Fruit fly (Drosophila melanogaster) whole organism, pupa: ENCODE measurements around the gene Prosbeta4R2.

Experiments used
- CG10348 ChIP-seq: fragments of 200-800 bp; sonication (Bioruptor generic); IDR thresholded peaks from 2 replicates; pipeline ENCODE4 v1.3.6; 2022; ENCODE audit warnings: missing biosample characterization, missing genetic modification characterization
- CG12605 ChIP-seq: fragments of 200-800 bp; sonication (Bioruptor generic); IDR thresholded peaks from 2 replicates; pipeline ENCODE4 v1.3.6; 2022; ENCODE audit warnings: missing biosample characterization, missing genetic modification characterization
- CG13204 ChIP-seq: fragments of 200-800 bp; sonication (Bioruptor generic); optimal IDR thresholded peaks from 2 replicates; lab custom pipeline; 2018; ENCODE audit warnings: missing biosample characterization, mild to moderate bottlenecking, missing genetic modification characterization, moderate library complexity
- CG14655 ChIP-seq: fragments of 200-800 bp; sonication (Bioruptor generic); optimal IDR thresholded peaks from 3 replicates; lab custom pipeline; 2017; ENCODE audit warnings: mild to moderate bottlenecking, missing biosample characterization, missing genetic modification reagents, missing genetic modification characterization
- CG15710 ChIP-seq: fragments of 200-800 bp; sonication (Bioruptor generic); optimal IDR thresholded peaks from 2 replicates; lab custom pipeline; 2018; ENCODE audit warnings: missing biosample characterization, mild to moderate bottlenecking, missing genetic modification characterization, moderate library complexity
- CG17806 ChIP-seq: fragments of 200-800 bp; sonication (Bioruptor generic); optimal IDR thresholded peaks from 2 replicates; lab custom pipeline; 2018; ENCODE audit warnings: missing biosample characterization, mild to moderate bottlenecking, missing genetic modification characterization, moderate library complexity
- CG32121 ChIP-seq: fragments of 200-800 bp; sonication (Bioruptor generic); IDR thresholded peaks from 2 replicates; pipeline ENCODE4 v1.3.6; 2022; ENCODE audit warnings: missing biosample characterization, missing genetic modification characterization
- CG34367 ChIP-seq: fragments of 200-800 bp; sonication (Bioruptor generic); optimal IDR thresholded peaks from 2 replicates; lab custom pipeline; 2018; ENCODE audit warnings: missing biosample characterization, mild to moderate bottlenecking, missing genetic modification characterization
- CG4496 ChIP-seq: fragments of 200-800 bp; sonication (Bioruptor generic); IDR thresholded peaks from 3 replicates; pipeline ENCODE4 v1.3.6; 2022; ENCODE audit warnings: missing biosample characterization, missing genetic modification characterization
- CG8159 ChIP-seq: fragments of 200-800 bp; sonication (Bioruptor generic); optimal IDR thresholded peaks from 3 replicates; lab custom pipeline; 2018; ENCODE audit warnings: missing biosample characterization, mild to moderate bottlenecking, missing genetic modification characterization, moderate library complexity
- CG8301 ChIP-seq: fragments of 200-800 bp; sonication (Bioruptor generic); optimal IDR thresholded peaks from 2 replicates; lab custom pipeline; 2018; ENCODE audit warnings: missing biosample characterization, mild to moderate bottlenecking, missing genetic modification characterization
- CG9948 ChIP-seq: fragments of 200-800 bp; sonication (Bioruptor generic); optimal IDR thresholded peaks from 2 replicates; lab custom pipeline; 2018; ENCODE audit warnings: missing biosample characterization, mild to moderate bottlenecking, missing genetic modification characterization, moderate library complexity
- D1 ChIP-seq: fragments of 200-800 bp; sonication (Bioruptor generic); optimal IDR thresholded peaks from 2 replicates; lab custom pipeline; 2018; ENCODE audit warnings: missing biosample characterization, mild to moderate bottlenecking, missing genetic modification characterization, moderate library complexity
- EcR ChIP-seq: fragments of 200-800 bp; sonication (Bioruptor generic); optimal IDR thresholded peaks from 3 replicates; lab custom pipeline; 2019; ENCODE audit warnings: missing biosample characterization, missing genetic modification characterization, mild to moderate bottlenecking, moderate library complexity, missing genetic modification reagents
- Ets98B ChIP-seq: fragments of 200-800 bp; sonication (Bioruptor generic); IDR thresholded peaks from 2 replicates; pipeline ENCODE4 v1.3.6; 2022; ENCODE audit warnings: missing biosample characterization, missing genetic modification characterization
- Pif1A ChIP-seq: fragments of 200-800 bp; sonication (Bioruptor generic); optimal IDR thresholded peaks from 3 replicates; lab custom pipeline; 2016; ENCODE audit warnings: missing biosample characterization, missing genetic modification characterization
- Pif1B ChIP-seq: fragments of 200-800 bp; sonication (Bioruptor generic); optimal IDR thresholded peaks from 3 replicates; lab custom pipeline; 2016; ENCODE audit warnings: missing biosample characterization, missing genetic modification characterization
- Snoo ChIP-seq: fragments of 200-800 bp; sonication (Bioruptor generic); optimal IDR thresholded peaks from 3 replicates; lab custom pipeline; 2017; ENCODE audit warnings: missing biosample characterization, mild to moderate bottlenecking, missing genetic modification characterization, inconsistent platforms
- fd96Ca ChIP-seq: fragments of 200-800 bp; sonication (Bioruptor generic); IDR thresholded peaks from 3 replicates; pipeline ENCODE4 v1.3.6; 2022; ENCODE audit warnings: missing biosample characterization, missing genetic modification characterization
- gl ChIP-seq: fragments of 200-800 bp; sonication (Bioruptor generic); optimal IDR thresholded peaks from 2 replicates; lab custom pipeline; 2018; ENCODE audit warnings: missing biosample characterization, mild to moderate bottlenecking, missing genetic modification characterization
- rn ChIP-seq: fragments of 200-800 bp; sonication (Bioruptor generic); IDR thresholded peaks from 2 replicates; pipeline ENCODE4 v1.3.6; 2022; ENCODE audit warnings: missing biosample characterization, missing genetic modification characterization

Prosbeta4R2 gene

dm6 chr2L:2636326-2637001 is 18.7 kb upstream of the Prosbeta4R2 start:
- TF ChIP-seq CG12605 (GFP tag; lab: Robert Waterston, UW) = no peak

DNA sequence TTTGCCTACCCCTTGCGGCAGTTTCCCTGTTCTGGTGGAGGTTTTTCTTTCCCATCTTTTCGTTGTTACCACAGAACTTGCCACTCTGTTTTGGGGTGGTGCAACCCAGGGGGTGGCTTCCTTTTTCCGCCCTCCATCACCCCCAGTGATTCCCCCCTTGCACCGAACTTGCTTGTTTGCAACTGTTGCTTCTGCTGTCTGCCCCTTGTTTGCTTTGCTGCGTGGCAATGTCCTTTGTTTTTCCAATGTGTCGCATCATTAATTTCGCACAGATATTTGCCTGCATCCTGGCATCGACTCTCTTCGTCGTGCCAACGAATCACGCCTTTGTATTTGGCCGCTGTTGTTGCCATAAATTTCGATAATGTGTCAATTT is 18.2 kb upstream of the Prosbeta4R2 start:
- TF ChIP-seq CG10348 (GFP tag; lab: Robert Waterston, UW) (no peak), CG32121 (GFP tag; lab: Robert Waterston, UW) (no peak), CG9948 (tag; lab: Kevin White, UChicago) (no peak), CG17806 (tag; lab: Kevin White, UChicago) (no peak), CG4496 (no peak), CG34367 (tag; lab: Kevin White, UChicago) (no peak), CG12605 (GFP tag; lab: Robert Waterston, UW) (no peak), CG15710 (tag; lab: Kevin White, UChicago) (no peak), EcR (no peak), CG14655 (no peak), D1 (no peak), CG8301 (tag; lab: Kevin White, UChicago) (no peak)

- TF ChIP-seq CG15710 (tag; lab: Kevin White, UChicago) (no peak), gl (tag; lab: Kevin White, UChicago) (no peak), EcR (no peak), Pif1A (GFP tag; lab: Kevin White, UChicago) (no peak), CG10348 (GFP tag; lab: Robert Waterston, UW) (no peak), CG17806 (tag; lab: Kevin White, UChicago) (no peak), CG8301 (tag; lab: Kevin White, UChicago) (no peak), Pif1B (GFP tag; lab: Kevin White, UChicago) (no peak), D1 (no peak), CG34367 (tag; lab: Kevin White, UChicago) (no peak)
These were observed 7.6 kb upstream of the Prosbeta4R2 start, which contains the start of the genes CG9962 and CG43851 for dm6 chr2L:2647620-2648019. CG9962 (minus strand) TSS chr2L:2647720. CG43851 (plus strand) TSS chr2L:2647886.

DNA sequence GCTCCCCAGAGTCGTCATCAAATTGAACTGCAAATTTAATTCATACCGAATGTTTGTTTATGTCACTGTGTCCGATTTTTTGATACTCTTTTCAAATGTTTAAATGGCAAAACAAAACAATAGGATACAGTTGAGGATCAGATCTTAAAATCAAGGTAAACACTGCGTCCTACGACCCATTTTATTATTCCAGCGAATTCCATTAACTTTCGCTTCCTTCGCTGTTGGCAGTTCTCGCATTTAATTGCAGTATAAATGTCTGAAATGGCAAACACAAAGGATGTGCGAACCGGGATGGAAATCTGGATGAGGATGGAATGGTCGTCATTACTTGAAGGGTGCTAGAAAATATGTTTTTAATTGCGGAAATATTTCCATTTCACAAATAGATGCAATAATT is 2.9 kb upstream of the Prosbeta4R2 start, which contains the start of gene CG33125:
TSS of gene CG33125 (minus strand) at position 101 of the 400 bp plus-strand sequence.
- TF ChIP-seq CG9948 (tag; lab: Kevin White, UChicago) (no peak), CG14655 (no peak), rn (GFP tag; lab: Robert Waterston, UW) (no peak), EcR (no peak), CG8301 (tag; lab: Kevin White, UChicago) (no peak), D1 (no peak), gl (tag; lab: Kevin White, UChicago) (no peak), Snoo (tag; lab: Kevin White, UChicago) (no peak), Ets98B (GFP tag; lab: Robert Waterston, UW) (no peak), CG32121 (GFP tag; lab: Robert Waterston, UW) (no peak), fd96Ca (GFP tag; lab: Robert Waterston, UW) (no peak), Pif1A (GFP tag; lab: Kevin White, UChicago) (no peak), CG13204 (GFP tag; lab: Kevin White, UChicago) (no peak), CG10348 (GFP tag; lab: Robert Waterston, UW) (no peak), CG15710 (tag; lab: Kevin White, UChicago) (no peak), Pif1B (GFP tag; lab: Kevin White, UChicago) (no peak), CG12605 (GFP tag; lab: Robert Waterston, UW) (no peak)

DNA sequence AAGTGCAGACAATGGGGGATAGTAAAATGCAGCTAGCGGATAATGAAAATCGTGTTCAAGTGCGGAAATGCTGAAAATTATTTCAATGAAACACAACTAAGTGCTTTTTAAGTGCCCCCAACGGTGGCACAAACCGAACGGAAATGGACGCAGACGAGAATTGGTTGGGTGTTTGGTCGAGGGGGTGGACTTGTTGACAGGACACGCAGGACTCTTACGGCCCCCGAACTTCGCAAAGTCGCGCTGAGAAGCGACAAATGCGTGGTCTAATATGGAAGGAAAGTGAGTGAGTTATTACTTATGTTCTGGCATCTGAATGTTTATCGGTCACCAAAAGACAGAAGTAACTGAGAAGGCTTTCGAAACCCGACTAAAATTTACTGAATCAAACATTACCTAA is 2.4 kb upstream of the Prosbeta4R2 start, which contains the start of gene Prosbeta4R1:
TSS of gene Prosbeta4R1 (plus strand) at position 301 of the 400 bp plus-strand sequence.
- TF ChIP-seq CG15710 (tag; lab: Kevin White, UChicago) (no peak), EcR (no peak), Pif1B (GFP tag; lab: Kevin White, UChicago) (no peak), fd96Ca (GFP tag; lab: Robert Waterston, UW) (no peak), CG9948 (tag; lab: Kevin White, UChicago) (no peak), CG14655 (no peak), Snoo (tag; lab: Kevin White, UChicago) (no peak), D1 (no peak), CG10348 (GFP tag; lab: Robert Waterston, UW) (no peak), rn (GFP tag; lab: Robert Waterston, UW) (no peak), CG8301 (tag; lab: Kevin White, UChicago) (no peak), CG32121 (GFP tag; lab: Robert Waterston, UW) (no peak), CG8159 (tag; lab: Kevin White, UChicago) (no peak), CG13204 (GFP tag; lab: Kevin White, UChicago) (no peak), gl (tag; lab: Kevin White, UChicago) (no peak), CG34367 (tag; lab: Kevin White, UChicago) (no peak), Pif1A (GFP tag; lab: Kevin White, UChicago) (no peak), Ets98B (GFP tag; lab: Robert Waterston, UW) (no peak), CG17806 (tag; lab: Kevin White, UChicago) (no peak), CG4496 (no peak)

DNA sequence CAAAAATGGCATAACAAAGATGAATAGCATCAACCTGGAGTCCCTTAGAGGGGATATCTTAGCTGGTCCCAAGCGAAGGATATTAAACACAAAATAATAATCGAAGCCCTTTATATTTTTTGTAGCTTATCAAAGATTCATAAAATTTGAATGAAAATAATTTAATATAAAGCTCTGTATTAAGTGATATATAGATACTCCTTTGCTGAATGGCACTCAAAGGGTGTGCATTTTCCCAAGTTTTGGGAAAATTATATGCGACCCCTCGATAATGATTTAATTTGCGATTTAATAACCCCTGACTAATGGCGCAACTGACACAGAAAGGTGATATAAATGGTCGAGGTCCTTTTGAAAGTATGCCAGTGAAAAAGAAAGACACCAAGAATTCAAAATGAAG is 1.4 kb upstream of the Prosbeta4R2 start, which contains the start of gene Or23a:
TSS of gene Or23a (plus strand) at position 301 of the 400 bp plus-strand sequence.
- TF ChIP-seq Snoo (tag; lab: Kevin White, UChicago) (no peak), rn (GFP tag; lab: Robert Waterston, UW) (no peak), CG12605 (GFP tag; lab: Robert Waterston, UW) (no peak), CG14655 (no peak), D1 (no peak), Ets98B (GFP tag; lab: Robert Waterston, UW) (no peak), CG34367 (tag; lab: Kevin White, UChicago) (no peak), CG8301 (tag; lab: Kevin White, UChicago) (no peak), CG4496 (no peak), CG13204 (GFP tag; lab: Kevin White, UChicago) (no peak), Pif1A (GFP tag; lab: Kevin White, UChicago) (no peak), CG17806 (tag; lab: Kevin White, UChicago) (no peak), Pif1B (GFP tag; lab: Kevin White, UChicago) (no peak), EcR (no peak), CG8159 (tag; lab: Kevin White, UChicago) (no peak)
